Worm (Caenorhabditis elegans) whole organism, young adult: ENCODE data around the gene VZK822L.2.

Experiments used
- B0336.3 ChIP-seq: fragments of 200-800 bp; sonication (Bioruptor generic); IDR thresholded peaks from 2 replicates; pipeline ENCODE4 v1.3.6; 2022; ENCODE audit warnings: missing genetic modification characterization, missing compliant biosample characterization
- C17E4.6 ChIP-seq: fragments of 200-800 bp; sonication (Bioruptor generic); IDR thresholded peaks from 2 replicates; pipeline ENCODE4 v1.3.6; 2022; ENCODE audit warnings: missing genetic modification reagents, missing genetic modification characterization, missing compliant biosample characterization
- F22D6.2 ChIP-seq: sonication (generic microtip); optimal IDR thresholded peaks from 2 replicates; lab custom pipeline; 2016; ENCODE audit warnings: mild to moderate bottlenecking, missing genetic modification characterization, missing compliant biosample characterization
- F57A8.1 ChIP-seq: fragments of 200-800 bp; sonication (Bioruptor generic); optimal IDR thresholded peaks from 2 replicates; lab custom pipeline; 2018; ENCODE audit warnings: mild to moderate bottlenecking, missing genetic modification characterization, moderate library complexity, missing compliant biosample characterization
- F57C9.4 ChIP-seq: sonication (generic microtip); optimal IDR thresholded peaks from 2 replicates; lab custom pipeline; 2017; ENCODE audit warnings: mild to moderate bottlenecking, missing genetic modification characterization, missing compliant biosample characterization
- Y53G8AR.9 ChIP-seq: fragments of 200-800 bp; sonication (Bioruptor generic); conservative IDR thresholded peaks from 2 replicates; pipeline ENCODE4 v1.3.6; 2022; ENCODE audit warnings: missing genetic modification reagents, missing genetic modification characterization, missing compliant biosample characterization
- Y56A3A.18 ChIP-seq: fragments of 200-800 bp; sonication (Bioruptor generic); IDR thresholded peaks from 2 replicates; pipeline ENCODE4 v1.3.6; 2022; ENCODE audit warnings: missing genetic modification reagents, missing genetic modification characterization, missing compliant biosample characterization
- ama-1 ChIP-seq, 3 experiments: fragments of 150-350 bp in 1 of 3; sonication (generic microtip) in 2 of 3; optimal IDR thresholded peaks; 2 replicates each; lab custom pipeline; 2014 to 2018; ENCODE audit warnings: missing biosample characterization in 2 of 3, missing genetic modification characterization in 2 of 3, missing genetic modification reagents in 2 of 3
- aptf-2 ChIP-seq: fragments of 200-800 bp; sonication (Bioruptor generic); conservative IDR thresholded peaks from 2 replicates; pipeline ENCODE4 v1.3.6; 2022; ENCODE audit warnings: missing genetic modification reagents, missing genetic modification characterization, missing compliant biosample characterization
- aptf-3 ChIP-seq: fragments of 200-800 bp; sonication (Bioruptor generic); IDR thresholded peaks from 2 replicates; pipeline ENCODE4 v1.3.6; 2022; ENCODE audit warnings: missing genetic modification characterization, missing compliant biosample characterization
- attf-3 ChIP-seq: fragments of 200-800 bp; sonication (Bioruptor generic); conservative IDR thresholded peaks from 2 replicates; pipeline ENCODE4 v1.3.6; 2022; ENCODE audit warnings: missing genetic modification reagents, missing genetic modification characterization, missing compliant biosample characterization
- attf-6 ChIP-seq: fragments of 200-800 bp; sonication (Bioruptor generic); IDR thresholded peaks from 2 replicates; pipeline ENCODE4 v1.3.6; 2022; ENCODE audit warnings: missing genetic modification reagents, missing genetic modification characterization, missing compliant biosample characterization
- bed-1 ChIP-seq: fragments of 200-800 bp; sonication (Bioruptor generic); IDR thresholded peaks from 2 replicates; pipeline ENCODE4 v1.3.6; 2022; ENCODE audit warnings: missing genetic modification reagents, missing genetic modification characterization, missing compliant biosample characterization
- cebp-1 ChIP-seq, 2 experiments: fragments of 200-800 bp in 1 of 2; sonication (Bioruptor generic) in 1 of 2; sonication (generic microtip) in 1 of 2; IDR thresholded peaks in 1 of 2; optimal IDR thresholded peaks in 1 of 2; 2 replicates each; pipeline versions ENCODE4 v1.3.6 to Lab custom; 2017 to 2022; ENCODE audit warnings: missing compliant biosample characterization in 2 of 2, missing genetic modification characterization in 2 of 2, mild to moderate bottlenecking in 1 of 2, missing genetic modification reagents in 1 of 2, moderate library complexity in 1 of 2
- ceh-27 ChIP-seq: fragments of 200-800 bp; sonication (Bioruptor generic); optimal IDR thresholded peaks from 2 replicates; lab custom pipeline; 2018; ENCODE audit warnings: mild to moderate bottlenecking, missing genetic modification characterization, moderate library complexity, missing compliant biosample characterization
- ceh-40 ChIP-seq: fragments of 200-800 bp; sonication (Bioruptor generic); IDR thresholded peaks from 2 replicates; pipeline ENCODE4 v1.3.6; 2022; ENCODE audit warnings: missing genetic modification characterization, missing compliant biosample characterization
- ceh-58 ChIP-seq: fragments of 200-800 bp; sonication (Bioruptor generic); IDR thresholded peaks from 2 replicates; pipeline ENCODE4 v1.3.6; 2022; ENCODE audit warnings: missing genetic modification characterization, missing compliant biosample characterization
- chd-7 ChIP-seq: sonication (generic microtip); optimal IDR thresholded peaks from 2 replicates; lab custom pipeline; 2016; ENCODE audit warnings: mild to moderate bottlenecking, missing genetic modification characterization, moderate library complexity, missing compliant biosample characterization
- die-1 ChIP-seq: sonication (generic microtip); optimal IDR thresholded peaks from 2 replicates; lab custom pipeline; 2016; ENCODE audit warnings: missing genotype, mild to moderate bottlenecking, missing genetic modification characterization, missing compliant biosample characterization
- dox-1 ChIP-seq: fragments of 200-800 bp; sonication (Bioruptor generic); IDR thresholded peaks from 2 replicates; pipeline ENCODE4 v1.3.6; 2022; ENCODE audit warnings: missing genetic modification reagents, missing genetic modification characterization, missing compliant biosample characterization
- ekl-4 ChIP-seq: fragments of 200-800 bp; sonication (Bioruptor generic); IDR thresholded peaks from 2 replicates; pipeline ENCODE4 v1.3.6; 2022; ENCODE audit warnings: missing genetic modification reagents, missing genetic modification characterization, missing compliant biosample characterization
- hmg-1.2 ChIP-seq: fragments of 200-800 bp; sonication (Bioruptor generic); IDR thresholded peaks from 2 replicates; pipeline ENCODE4 v1.3.6; 2022; ENCODE audit warnings: missing genetic modification reagents, missing genetic modification characterization, missing compliant biosample characterization
- hsf-1 ChIP-seq: fragments of 200-800 bp; sonication (Bioruptor generic); IDR thresholded peaks from 2 replicates; pipeline ENCODE4 v1.3.6; 2022; ENCODE audit warnings: missing genetic modification reagents, missing genetic modification characterization, missing compliant biosample characterization
- lin-26 ChIP-seq: fragments of 200-800 bp; sonication (Bioruptor generic); IDR thresholded peaks from 2 replicates; pipeline ENCODE4 v1.3.6; 2022; ENCODE audit warnings: missing genetic modification reagents, missing genetic modification characterization, missing compliant biosample characterization
- lin-54 ChIP-seq: fragments of 200-800 bp; sonication (Bioruptor generic); optimal IDR thresholded peaks from 2 replicates; lab custom pipeline; 2018; ENCODE audit warnings: mild to moderate bottlenecking, missing genetic modification characterization, missing compliant biosample characterization
- lsy-27 ChIP-seq: sonication (generic microtip); optimal IDR thresholded peaks from 2 replicates; lab custom pipeline; 2017; ENCODE audit warnings: missing genetic modification characterization, mild to moderate bottlenecking, missing compliant biosample characterization, antibody characterized with exemption, missing genotype, borderline replicate concordance; ENCODE audit not compliant: insufficient read depth
- madf-3 ChIP-seq: fragments of 200-800 bp; sonication (Bioruptor generic); IDR thresholded peaks from 2 replicates; pipeline ENCODE4 v1.3.6; 2022; ENCODE audit warnings: missing genetic modification reagents, missing genetic modification characterization, missing compliant biosample characterization
- madf-6 ChIP-seq: fragments of 200-800 bp; sonication (Bioruptor generic); IDR thresholded peaks from 2 replicates; pipeline ENCODE4 v1.3.6; 2022; ENCODE audit warnings: missing genetic modification reagents, missing genetic modification characterization, missing compliant biosample characterization
- mcd-1 ChIP-seq: fragments of 200-800 bp; sonication (Bioruptor generic); IDR thresholded peaks from 2 replicates; pipeline ENCODE4 v1.3.6; 2022; ENCODE audit warnings: missing genetic modification reagents, missing genetic modification characterization, missing compliant biosample characterization
- nfya-1 ChIP-seq: sonication (generic microtip); optimal IDR thresholded peaks from 2 replicates; lab custom pipeline; 2017; ENCODE audit warnings: antibody characterized with exemption, missing compliant biosample characterization, missing genetic modification characterization, borderline replicate concordance; ENCODE audit not compliant: insufficient read depth
- nfyb-1 ChIP-seq: fragments of 200-800 bp; sonication (Bioruptor generic); IDR thresholded peaks from 2 replicates; pipeline ENCODE4 v1.3.6; 2022; ENCODE audit warnings: missing genetic modification reagents, missing genetic modification characterization, missing compliant biosample characterization
- nhr-179 ChIP-seq: sonication (generic microtip); optimal IDR thresholded peaks from 2 replicates; lab custom pipeline; 2016; ENCODE audit warnings: mild to moderate bottlenecking, missing genetic modification characterization, missing compliant biosample characterization
- nhr-27 ChIP-seq: fragments of 200-800 bp; sonication (Bioruptor generic); optimal IDR thresholded peaks from 2 replicates; lab custom pipeline; 2018; ENCODE audit warnings: mild to moderate bottlenecking, missing genetic modification characterization, moderate library complexity, missing compliant biosample characterization
- nhr-90 ChIP-seq: sonication (generic microtip); optimal IDR thresholded peaks from 2 replicates; lab custom pipeline; 2016; ENCODE audit warnings: missing genotype, mild to moderate bottlenecking, missing genetic modification characterization, missing compliant biosample characterization
- pha-4 ChIP-seq: fragments of 150-350 bp; sonication (generic microtip); optimal IDR thresholded peaks from 2 replicates; lab custom pipeline; 2014; ENCODE audit warnings: missing biosample characterization, missing genetic modification reagents, missing genetic modification characterization
- rcor-1 ChIP-seq: fragments of 200-800 bp; sonication (Bioruptor generic); IDR thresholded peaks from 2 replicates; pipeline ENCODE4 v1.3.6; 2022; ENCODE audit warnings: missing genetic modification reagents, missing genetic modification characterization, missing compliant biosample characterization
- rec-8 ChIP-seq, 2 experiments: sonication (generic microtip); optimal IDR thresholded peaks; 2 replicates each; lab custom pipeline; 2016; ENCODE audit warnings: mild to moderate bottlenecking in 2 of 2, missing genetic modification characterization in 2 of 2, missing genetic modification reagents in 2 of 2, missing genotype in 2 of 2, missing biosample characterization in 1 of 2, missing compliant biosample characterization in 1 of 2, moderate library complexity in 1 of 2
- sdz-38 ChIP-seq: sonication (generic microtip); optimal IDR thresholded peaks from 2 replicates; lab custom pipeline; 2016; ENCODE audit warnings: missing genotype, missing genetic modification characterization, missing compliant biosample characterization
- snpc-3.4 ChIP-seq: sonication (generic microtip); optimal IDR thresholded peaks from 2 replicates; lab custom pipeline; 2017; ENCODE audit warnings: missing genetic modification characterization, mild to moderate bottlenecking, missing compliant biosample characterization, antibody characterized with exemption, moderate library complexity, missing genotype, missing genetic modification reagents
- tbp1 ChIP-seq: fragments of 200-800 bp; sonication (Bioruptor generic); optimal IDR thresholded peaks from 2 replicates; lab custom pipeline; 2018; ENCODE audit warnings: mild to moderate bottlenecking, missing genetic modification characterization, missing compliant biosample characterization
- xnd-1 ChIP-seq: sonication (generic microtip); optimal IDR thresholded peaks from 2 replicates; lab custom pipeline; 2016; ENCODE audit warnings: missing genotype, missing genetic modification reagents, missing genetic modification characterization, missing compliant biosample characterization
- ztf-26 ChIP-seq: sonication (generic microtip); optimal IDR thresholded peaks from 2 replicates; lab custom pipeline; 2017; ENCODE audit warnings: missing genetic modification characterization, missing compliant biosample characterization
- ztf-6 ChIP-seq: fragments of 200-800 bp; sonication (Bioruptor generic); IDR thresholded peaks from 2 replicates; pipeline ENCODE4 v1.3.6; 2022; ENCODE audit warnings: missing genetic modification reagents, missing genetic modification characterization, missing compliant biosample characterization

The VZK822L.2 gene

DNA sequence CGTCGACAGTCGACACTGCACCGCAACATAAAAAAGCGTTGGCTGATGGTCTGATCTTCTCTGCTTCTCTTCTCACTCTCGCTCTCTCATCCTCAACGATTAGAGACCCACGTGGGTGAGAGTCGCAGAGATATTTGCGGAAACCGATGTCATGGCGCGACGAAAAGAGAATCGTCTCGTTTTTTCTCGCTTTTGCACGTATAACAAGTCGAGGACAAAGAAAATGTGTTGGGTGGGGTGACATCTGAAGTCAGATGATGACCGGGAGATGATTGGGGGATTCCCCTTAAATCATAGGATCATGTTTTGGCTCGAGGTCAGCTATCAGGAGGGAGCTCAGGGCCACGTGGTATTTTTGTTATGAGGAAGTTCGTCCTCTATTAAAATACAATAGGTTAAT lies 44.6 kb downstream of the VZK822L.2 start (continued):
- TF ChIP-seq nhr-90 (tag; lab: Kevin White, UChicago) (peak; percentile 77), lsy-27 (no peak), nhr-27 (tag; lab: Kevin White, UChicago) (no peak), lin-26 (GFP tag; lab: Robert Waterston, UW) (peak; percentile 82)
- TF ChIP-seq, all 124 proteins: peak for 52

DNA sequence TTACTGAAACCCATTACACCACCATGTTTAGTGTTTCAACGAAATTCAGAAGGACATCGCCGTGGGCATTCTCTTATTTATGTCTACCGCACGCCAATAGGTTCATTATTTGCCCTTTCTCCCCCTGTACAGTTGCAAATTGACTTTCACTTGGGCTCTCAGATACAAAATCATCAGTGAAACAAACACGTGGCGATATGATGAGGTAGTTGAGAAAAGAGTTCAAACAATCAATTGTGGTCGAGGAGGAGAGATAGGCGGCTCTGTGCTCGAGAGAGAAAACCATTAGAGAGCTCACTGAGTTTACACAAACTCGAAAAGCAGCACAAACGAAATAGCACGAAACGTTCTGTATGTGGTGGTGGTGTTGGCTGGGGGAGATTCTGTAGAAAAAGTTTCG lies 45.3 kb downstream of the VZK822L.2 start:
- TF ChIP-seq nfya-1 (tag; lab: Kevin White, UChicago) (no peak), ztf-26 (tag; lab: Kevin White, UChicago) (no peak), hmg-1.2 (GFP tag; lab: Robert Waterston, UW) (no peak), lin-54 (GFP tag; lab: Kevin White, UChicago) (peak; percentile 13), bed-1 (GFP tag; lab: Robert Waterston, UW) (no peak), cebp-1 (GFP tag; IDR thresholded peaks at IDR 0.05; lab: Robert Waterston, UW) (no peak), cebp-1 (tag; optimal IDR thresholded peaks at IDR 0.05; lab: Kevin White, UChicago) (peak; percentile 18), Y53G8AR.9 (peak; percentile 47; the same call in 1 of the 2 replicates), F57C9.4 (tag; lab: Kevin White, UChicago) (no peak), chd-7 (tag; lab: Kevin White, UChicago) (no peak), mcd-1 (GFP tag; lab: Robert Waterston, UW) (0 out of 2 replicates have a peak, but pooled peaks have one; percentile 9), ama-1 (optimal IDR thresholded peaks at IDR 0.05; lab: Kevin White, UChicago) (peak; percentile 53), ama-1 (GFP tag; optimal IDR thresholded peaks at IDR 0.05; lab: Kevin White, UChicago) (no peak), hsf-1 (GFP tag; lab: Robert Waterston, UW) (no peak)

DNA sequence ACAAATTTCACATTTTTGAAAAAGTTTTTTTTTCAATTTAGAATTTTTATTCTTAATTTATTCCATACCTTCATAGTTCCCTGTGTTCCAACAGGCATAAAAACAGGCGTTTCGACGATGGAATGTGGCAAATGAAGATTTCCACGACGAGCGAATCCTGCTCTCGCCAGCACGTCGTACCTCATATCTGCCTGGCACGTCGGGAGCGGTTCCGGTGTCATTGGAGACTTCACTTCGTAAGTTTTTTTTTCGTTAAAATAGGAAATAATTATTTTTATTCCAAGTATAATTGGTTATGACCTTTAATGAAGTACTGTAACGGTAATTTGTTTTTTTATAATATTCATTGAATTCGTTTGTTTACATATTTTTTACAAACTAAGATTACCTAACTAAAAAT lies 47.8 kb downstream of the VZK822L.2 start, which contains the start of gene tgt-1:
tgt-1 (minus strand) TSS at position 232 of the 400 bp plus-strand sequence.
- TF ChIP-seq madf-6 (GFP tag; lab: Robert Waterston, UW) (peak; percentile 41), rec-8 (tag; optimal IDR thresholded peaks at IDR 0.05; lab: Kevin White, UChicago) (no peak), ceh-40 (no peak), attf-3 (GFP tag; lab: Robert Waterston, UW) (no peak), ceh-27 (GFP tag; lab: Kevin White, UChicago) (no peak), dox-1 (GFP tag; lab: Robert Waterston, UW) (no peak), C17E4.6 (GFP tag; lab: Robert Waterston, UW) (no peak), hsf-1 (GFP tag; lab: Robert Waterston, UW) (0 out of 2 replicates have a peak, but pooled peaks have one; percentile 22), sdz-38 (tag; lab: Kevin White, UChicago) (no peak), F57A8.1 (no peak), F22D6.2 (tag; lab: Kevin White, UChicago) (no peak), snpc-3.4 (no peak), xnd-1 (tag; lab: Kevin White, UChicago) (no peak), B0336.3 (GFP tag; lab: Robert Waterston, UW) (peak; percentile 60; the same call in 1 of the 2 replicates), die-1 (no peak), ceh-58 (GFP tag; lab: Robert Waterston, UW) (no peak), cebp-1 (GFP tag; IDR thresholded peaks at IDR 0.05; lab: Robert Waterston, UW) (no peak), cebp-1 (tag; optimal IDR thresholded peaks at IDR 0.05; lab: Kevin White, UChicago) (peak; percentile 29), tbp1 (GFP tag; lab: Kevin White, UChicago) (peak; percentile 7), pha-4 (tag; lab: Kevin White, UChicago) (no peak), aptf-3 (GFP tag; lab: Robert Waterston, UW) (no peak), ekl-4 (no peak; the same call in 1 of the 2 replicates), Y56A3A.18 (GFP tag; lab: Robert Waterston, UW) (no peak), madf-3 (GFP tag; lab: Robert Waterston, UW) (peak; percentile 82), Y53G8AR.9 (no peak; the same call in 1 of the 2 replicates), nhr-179 (tag; lab: Kevin White, UChicago) (no peak), attf-6 (GFP tag; lab: Robert Waterston, UW) (no peak), nhr-90 (tag; lab: Kevin White, UChicago) (no peak), mcd-1 (GFP tag; lab: Robert Waterston, UW) (0 out of 2 replicates have a peak, but pooled peaks have one; percentile 13), ztf-6 (no peak), nfyb-1 (GFP tag; lab: Robert Waterston, UW) (peak; percentile 66), rcor-1 (no peak), aptf-2 (no peak), ztf-26 (tag; lab: Kevin White, UChicago) (no peak)
